Fruit fly (Drosophila melanogaster): ENCODE data around the gene Nt5a.

Nt5a gene

DNA sequence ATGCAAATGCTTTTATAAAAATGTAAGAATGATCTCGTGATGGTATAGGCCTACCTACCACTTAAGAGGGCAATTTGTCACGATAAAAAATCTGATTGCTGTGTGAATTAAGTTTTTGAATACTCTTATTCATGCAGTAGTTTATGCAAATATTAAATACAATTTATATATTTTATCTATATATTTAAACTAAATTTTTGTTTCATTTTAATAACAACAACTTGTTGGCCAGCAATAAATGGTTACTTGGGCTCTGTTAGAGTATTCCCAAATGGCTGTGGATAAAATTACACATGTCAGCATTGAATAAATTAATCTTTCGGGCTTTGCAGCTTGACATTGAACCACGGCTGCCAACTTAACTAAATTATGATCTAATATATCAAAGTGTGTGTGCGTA, 48.7 kb downstream of the Nt5a start (continued):
- TF ChIP-seq CG10959 (GFP tag; IDR thresholded peaks at IDR 0.05) (no peak), unpg (GFP tag; optimal IDR thresholded peaks at IDR 0.05) (no peak), CG13296 (GFP tag; optimal IDR thresholded peaks at IDR 0.05) (peak; percentile 37), ftz-f1 (GFP tag; optimal IDR thresholded peaks at IDR 0.05) (no peak), sd (tag; optimal IDR thresholded peaks at IDR 0.05) (peak; percentile 18), sob (GFP tag; IDR thresholded peaks at IDR 0.05) (peak; percentile 49; the same call in 1 of the 2 replicates), Adf1 (GFP tag; IDR thresholded peaks at IDR 0.05) (peak; percentile 36; the same call in 1 of the 2 replicates), CG3847 (GFP tag; IDR thresholded peaks at IDR 0.05) (peak; percentile 47), en (GFP tag; optimal IDR thresholded peaks at IDR 0.05) (no peak), danr (GFP tag; IDR thresholded peaks at IDR 0.05) (no peak), Meics (GFP tag; optimal IDR thresholded peaks at IDR 0.05) (peak; percentile 34), CG8924 (tag; optimal IDR thresholded peaks at IDR 0.05) (peak; percentile 27), fu2 (GFP tag; optimal IDR thresholded peaks at IDR 0.05) (no peak)

DNA sequence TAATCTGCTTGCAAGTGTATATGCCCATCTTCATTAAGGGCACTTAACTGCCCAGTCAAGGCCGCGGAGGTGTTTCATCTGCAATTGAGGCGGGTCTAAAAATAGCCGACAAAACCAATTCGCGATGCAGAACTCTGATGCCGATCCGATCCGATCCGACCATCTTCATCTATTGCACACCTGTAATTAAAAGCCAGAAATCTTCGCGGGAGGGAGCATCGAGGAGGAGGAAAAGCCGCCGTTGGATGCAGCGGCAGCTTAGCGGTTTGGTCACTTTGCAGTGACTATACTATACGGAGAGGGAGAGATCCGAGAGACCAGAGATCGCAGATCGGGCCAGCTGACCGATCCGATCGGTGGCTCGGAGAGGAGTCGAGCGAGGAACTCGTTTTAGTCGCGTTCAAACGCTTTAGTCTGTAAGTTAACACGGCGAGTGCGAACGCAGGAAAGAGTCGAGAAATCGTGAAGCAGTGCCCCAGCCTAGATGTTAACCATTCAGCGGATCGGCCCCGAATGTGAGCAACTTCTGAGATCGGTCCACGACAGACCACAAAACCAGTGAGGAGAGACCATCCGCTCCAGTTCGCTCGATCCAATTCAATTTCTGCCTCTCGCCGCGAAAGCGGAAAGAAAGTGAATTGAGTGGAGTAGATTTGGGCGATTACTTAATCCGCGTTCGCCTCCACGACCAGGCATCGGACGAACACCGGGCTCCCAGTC, 51.0 kb downstream of the Nt5a start, which contains the start of gene tfc:
Gene tfc, plus strand, starts transcription at position 389 of the 720 bp plus-strand sequence.
- peak; percentile 64 for TF ChIP-seq Jarid2 (GFP tag; optimal IDR thresholded peaks at IDR 0.05)
- TF ChIP-seq CG5180 (GFP tag; optimal IDR thresholded peaks at IDR 0.05), result peak; percentile 83
- TF ChIP-seq scrt (GFP tag; optimal IDR thresholded peaks at IDR 0.05), result no peak
- TF ChIP-seq odd (GFP tag; optimal IDR thresholded peaks at IDR 0.05), result peak; percentile 6
- no peak for TF ChIP-seq Stat92E (GFP tag; optimal IDR thresholded peaks at IDR 0.05)
- peak; percentile 18 for TF ChIP-seq sens (GFP tag)
- no peak for TF ChIP-seq CG9817 (tag; optimal IDR thresholded peaks at IDR 0.05)
- TF ChIP-seq Pdp1 (GFP tag; optimal IDR thresholded peaks at IDR 0.05), result no peak
- peak; percentile 86; the same call in 2 of the 4 replicates for TF ChIP-seq chinmo (GFP tag; IDR thresholded peaks at IDR 0.05; ENCODE audit: partially characterized antibody)
- no peak for TF ChIP-seq CG8478 (optimal IDR thresholded peaks at IDR 0.05)
- TF ChIP-seq oc (tag; optimal IDR thresholded peaks at IDR 0.05), result peak; percentile 18
- no peak for TF ChIP-seq sqz (GFP tag; optimal IDR thresholded peaks at IDR 0.05)
- TF ChIP-seq BtbVII (GFP tag; optimal IDR thresholded peaks at IDR 0.05), result no peak
- no peak for TF ChIP-seq klu (GFP tag; IDR thresholded peaks at IDR 0.05)
- TF ChIP-seq hth (optimal IDR thresholded peaks at IDR 0.05), result no peak
- TF ChIP-seq Blimp-1 (GFP tag; optimal IDR thresholded peaks at IDR 0.05), result peak; percentile 89
- TF ChIP-seq CG12769 (tag; optimal IDR thresholded peaks at IDR 0.05), result peak; percentile 67
- TF ChIP-seq z (GFP tag; IDR thresholded peaks at IDR 0.05), result peak; percentile 81; the same call in 2 of the 3 replicates
- peak in 1 of 2 experiments; percentile 14 for TF ChIP-seq Eip74EF (GFP tag; optimal IDR thresholded peaks at IDR 0.05)
- 0 out of 3 replicates have a peak, but pooled peaks have one; percentile 19 for TF ChIP-seq zen2 (GFP tag; IDR thresholded peaks at IDR 0.05; ENCODE audit: partially characterized antibody)
- TF ChIP-seq CG1832 (GFP tag; optimal IDR thresholded peaks at IDR 0.05), result no peak
- 0 out of 2 replicates have a peak, but pooled peaks have one; percentile 33 for TF ChIP-seq Drgx (GFP tag; IDR thresholded peaks at IDR 0.05)
- TF ChIP-seq CG18476 (GFP tag; optimal IDR thresholded peaks at IDR 0.05), result no peak
- TF ChIP-seq pan (optimal IDR thresholded peaks at IDR 0.05), result no peak
- TF ChIP-seq pan (GFP tag; optimal IDR thresholded peaks at IDR 0.05 in 1 of 2, IDR thresholded peaks at IDR 0.05 in 1 of 2), result no peak
- TF ChIP-seq fu2 (GFP tag; optimal IDR thresholded peaks at IDR 0.05), result no peak
- no peak for TF ChIP-seq CG17359 (tag; optimal IDR thresholded peaks at IDR 0.05)
- peak; percentile 65 for TF ChIP-seq kni (GFP tag; optimal IDR thresholded peaks at IDR 0.05)
- no peak for TF ChIP-seq ase (GFP tag; IDR thresholded peaks at IDR 0.05)
- no peak for TF ChIP-seq CG9215 (GFP tag; IDR thresholded peaks at IDR 0.05)
- TF ChIP-seq Trl (optimal IDR thresholded peaks at IDR 0.05), result peak; percentile 11 to 22
- no peak for TF ChIP-seq Trl (GFP tag; optimal IDR thresholded peaks at IDR 0.05)
- no peak for TF ChIP-seq CG32767 (GFP tag; IDR thresholded peaks at IDR 0.05)
- TF ChIP-seq nom (GFP tag; optimal IDR thresholded peaks at IDR 0.05), result peak; percentile 55
- no peak for TF ChIP-seq CG13424 (tag; optimal IDR thresholded peaks at IDR 0.05)
- no peak for TF ChIP-seq Spps (tag; optimal IDR thresholded peaks at IDR 0.05)
